Fruit fly (Drosophila melanogaster): ENCODE measurements around the gene CG34241.

Gene CG34241

dm6 chr3L:12111081-12111958, 16.5 kb upstream of the CG34241 start (continued):
- TF ChIP-seq CG2116 (GFP tag; optimal IDR thresholded peaks at IDR 0.05) (peak; percentile 30), slp2 (GFP tag; optimal IDR thresholded peaks at IDR 0.05) (peak; percentile 35), kni (GFP tag; optimal IDR thresholded peaks at IDR 0.05) (peak; percentile 87), ind (GFP tag; optimal IDR thresholded peaks at IDR 0.05) (peak; percentile 67), CG2129 (GFP tag; IDR thresholded peaks at IDR 0.05; ENCODE audit: partially characterized antibody) (no peak), bigmax (GFP tag; optimal IDR thresholded peaks at IDR 0.05) (no peak), CG12769 (tag; optimal IDR thresholded peaks at IDR 0.05) (no peak), CG8359 (GFP tag; optimal IDR thresholded peaks at IDR 0.05; ENCODE audit: borderline replicate concordance) (peak; percentile 66), p53 (GFP tag; optimal IDR thresholded peaks at IDR 0.05) (no peak), CG33557 (GFP tag; optimal IDR thresholded peaks at IDR 0.05) (peak; percentile 96), CG7357 (GFP tag; IDR thresholded peaks at IDR 0.05) (peak; percentile 40; the same call in 1 of the 3 replicates), CG31388 (GFP tag; optimal IDR thresholded peaks at IDR 0.05) (no peak), Tbp (GFP tag; optimal IDR thresholded peaks at IDR 0.05) (no peak), danr (GFP tag; IDR thresholded peaks at IDR 0.05) (peak; percentile 50; the same call in 1 of the 2 replicates), CG1233 (GFP tag; optimal IDR thresholded peaks at IDR 0.05) (peak; percentile 86), CG4424 (GFP tag; optimal IDR thresholded peaks at IDR 0.05) (peak; percentile 80), tio (GFP tag; optimal IDR thresholded peaks at IDR 0.05) (peak; percentile 60), CG1024 (GFP tag; IDR thresholded peaks at IDR 0.05) (no peak), wor (GFP tag; IDR thresholded peaks at IDR 0.05) (peak; percentile 66), CG17361 (GFP tag; IDR thresholded peaks at IDR 0.05) (peak; percentile 98), lmd (GFP tag; IDR thresholded peaks at IDR 0.05) (peak; percentile 81), vfl (GFP tag; optimal IDR thresholded peaks at IDR 0.05) (no peak), gem (tag; optimal IDR thresholded peaks at IDR 0.05) (peak; percentile 94), CG8478 (optimal IDR thresholded peaks at IDR 0.05) (no peak), CG17568 (GFP tag; optimal IDR thresholded peaks at IDR 0.05) (no peak), MESR4 (GFP tag; optimal IDR thresholded peaks at IDR 0.05) (no peak), CG3726 (GFP tag; IDR thresholded peaks at IDR 0.05) (peak; percentile 63; the same call in 1 of the 3 replicates), ems (GFP tag; optimal IDR thresholded peaks at IDR 0.05) (peak; percentile 59), CG12744 (GFP tag; optimal IDR thresholded peaks at IDR 0.05) (no peak), dmrt99B (tag; optimal IDR thresholded peaks at IDR 0.05) (peak; percentile 89), pnt (GFP tag; optimal IDR thresholded peaks at IDR 0.05) (no peak), gsb (GFP tag; IDR thresholded peaks at IDR 0.05) (no peak), CG18599 (GFP tag; optimal IDR thresholded peaks at IDR 0.05) (no peak), CG10979 (tag; optimal IDR thresholded peaks at IDR 0.05) (peak; percentile 95), fd96Cb (tag; optimal IDR thresholded peaks at IDR 0.05) (peak; percentile 86), CG3847 (GFP tag; IDR thresholded peaks at IDR 0.05) (peak; percentile 30; the same call in 1 of the 2 replicates), esg (GFP tag; conservative IDR thresholded peaks at IDR 0.05) (peak; percentile 74), HLH54F (GFP tag; optimal IDR thresholded peaks at IDR 0.05) (no peak), C15 (GFP tag; IDR thresholded peaks at IDR 0.05) (no peak), tna (GFP tag; IDR thresholded peaks at IDR 0.05; ENCODE audit: partially characterized antibody) (no peak), Dp (GFP tag; optimal IDR thresholded peaks at IDR 0.05) (no peak), CG11695 (GFP tag; IDR thresholded peaks at IDR 0.05) (peak; percentile 87), Hr39 (optimal IDR thresholded peaks at IDR 0.05) (no peak), CG1603 (tag; optimal IDR thresholded peaks at IDR 0.05) (peak; percentile 21), CG12236 (GFP tag; optimal IDR thresholded peaks at IDR 0.05) (no peak), cas (GFP tag; IDR thresholded peaks at IDR 0.05) (0 out of 2 replicates have a peak, but pooled peaks have one; percentile 24), CG1832 (GFP tag; optimal IDR thresholded peaks at IDR 0.05) (peak; percentile 16), CG4404 (GFP tag; IDR thresholded peaks at IDR 0.05) (no peak; the same call in 1 of the 2 replicates), br (optimal IDR thresholded peaks at IDR 0.05) (no peak), jumu (GFP tag; optimal IDR thresholded peaks at IDR 0.05) (peak; percentile 0)
